Fruit fly (Drosophila melanogaster) whole organism, pupa: ENCODE results near the gene frtz.

Source experiments
- CG10348 ChIP-seq: fragments of 200-800 bp; sonication (Bioruptor generic); IDR thresholded peaks from 2 replicates; pipeline ENCODE4 v1.3.6; 2022; ENCODE audit warnings: missing biosample characterization, missing genetic modification characterization
- CG12605 ChIP-seq: fragments of 200-800 bp; sonication (Bioruptor generic); IDR thresholded peaks from 2 replicates; pipeline ENCODE4 v1.3.6; 2022; ENCODE audit warnings: missing biosample characterization, missing genetic modification characterization
- CG13204 ChIP-seq: fragments of 200-800 bp; sonication (Bioruptor generic); optimal IDR thresholded peaks from 2 replicates; lab custom pipeline; 2018; ENCODE audit warnings: missing biosample characterization, mild to moderate bottlenecking, missing genetic modification characterization, moderate library complexity
- CG14655 ChIP-seq: fragments of 200-800 bp; sonication (Bioruptor generic); optimal IDR thresholded peaks from 3 replicates; lab custom pipeline; 2017; ENCODE audit warnings: mild to moderate bottlenecking, missing biosample characterization, missing genetic modification reagents, missing genetic modification characterization
- CG15710 ChIP-seq: fragments of 200-800 bp; sonication (Bioruptor generic); optimal IDR thresholded peaks from 2 replicates; lab custom pipeline; 2018; ENCODE audit warnings: missing biosample characterization, mild to moderate bottlenecking, missing genetic modification characterization, moderate library complexity
- CG17806 ChIP-seq: fragments of 200-800 bp; sonication (Bioruptor generic); optimal IDR thresholded peaks from 2 replicates; lab custom pipeline; 2018; ENCODE audit warnings: missing biosample characterization, mild to moderate bottlenecking, missing genetic modification characterization, moderate library complexity
- CG32121 ChIP-seq: fragments of 200-800 bp; sonication (Bioruptor generic); IDR thresholded peaks from 2 replicates; pipeline ENCODE4 v1.3.6; 2022; ENCODE audit warnings: missing biosample characterization, missing genetic modification characterization
- CG34367 ChIP-seq: fragments of 200-800 bp; sonication (Bioruptor generic); optimal IDR thresholded peaks from 2 replicates; lab custom pipeline; 2018; ENCODE audit warnings: missing biosample characterization, mild to moderate bottlenecking, missing genetic modification characterization
- CG4496 ChIP-seq: fragments of 200-800 bp; sonication (Bioruptor generic); IDR thresholded peaks from 3 replicates; pipeline ENCODE4 v1.3.6; 2022; ENCODE audit warnings: missing biosample characterization, missing genetic modification characterization
- CG8159 ChIP-seq: fragments of 200-800 bp; sonication (Bioruptor generic); optimal IDR thresholded peaks from 3 replicates; lab custom pipeline; 2018; ENCODE audit warnings: missing biosample characterization, mild to moderate bottlenecking, missing genetic modification characterization, moderate library complexity
- CG8301 ChIP-seq: fragments of 200-800 bp; sonication (Bioruptor generic); optimal IDR thresholded peaks from 2 replicates; lab custom pipeline; 2018; ENCODE audit warnings: missing biosample characterization, mild to moderate bottlenecking, missing genetic modification characterization
- CG9948 ChIP-seq: fragments of 200-800 bp; sonication (Bioruptor generic); optimal IDR thresholded peaks from 2 replicates; lab custom pipeline; 2018; ENCODE audit warnings: missing biosample characterization, mild to moderate bottlenecking, missing genetic modification characterization, moderate library complexity
- D1 ChIP-seq: fragments of 200-800 bp; sonication (Bioruptor generic); optimal IDR thresholded peaks from 2 replicates; lab custom pipeline; 2018; ENCODE audit warnings: missing biosample characterization, mild to moderate bottlenecking, missing genetic modification characterization, moderate library complexity
- EcR ChIP-seq: fragments of 200-800 bp; sonication (Bioruptor generic); optimal IDR thresholded peaks from 3 replicates; lab custom pipeline; 2019; ENCODE audit warnings: missing biosample characterization, missing genetic modification characterization, mild to moderate bottlenecking, moderate library complexity, missing genetic modification reagents
- Ets98B ChIP-seq: fragments of 200-800 bp; sonication (Bioruptor generic); IDR thresholded peaks from 2 replicates; pipeline ENCODE4 v1.3.6; 2022; ENCODE audit warnings: missing biosample characterization, missing genetic modification characterization
- Pif1A ChIP-seq: fragments of 200-800 bp; sonication (Bioruptor generic); optimal IDR thresholded peaks from 3 replicates; lab custom pipeline; 2016; ENCODE audit warnings: missing biosample characterization, missing genetic modification characterization
- Pif1B ChIP-seq: fragments of 200-800 bp; sonication (Bioruptor generic); optimal IDR thresholded peaks from 3 replicates; lab custom pipeline; 2016; ENCODE audit warnings: missing biosample characterization, missing genetic modification characterization
- Snoo ChIP-seq: fragments of 200-800 bp; sonication (Bioruptor generic); optimal IDR thresholded peaks from 3 replicates; lab custom pipeline; 2017; ENCODE audit warnings: missing biosample characterization, mild to moderate bottlenecking, missing genetic modification characterization, inconsistent platforms
- fd96Ca ChIP-seq: fragments of 200-800 bp; sonication (Bioruptor generic); IDR thresholded peaks from 3 replicates; pipeline ENCODE4 v1.3.6; 2022; ENCODE audit warnings: missing biosample characterization, missing genetic modification characterization
- gl ChIP-seq: fragments of 200-800 bp; sonication (Bioruptor generic); optimal IDR thresholded peaks from 2 replicates; lab custom pipeline; 2018; ENCODE audit warnings: missing biosample characterization, mild to moderate bottlenecking, missing genetic modification characterization
- rn ChIP-seq: fragments of 200-800 bp; sonication (Bioruptor generic); IDR thresholded peaks from 2 replicates; pipeline ENCODE4 v1.3.6; 2022; ENCODE audit warnings: missing biosample characterization, missing genetic modification characterization

The frtz gene

dm6 chr2L:1715699-1716333 lies at the start of gene frtz:
Gene frtz, minus strand, starts transcription at chr2L:1715851.
- TF ChIP-seq CG8301 (no peak), CG15710 (tag; lab: Kevin White, UChicago) (no peak), CG32121 (GFP tag; lab: Robert Waterston, UW) (no peak), CG34367 (tag; lab: Kevin White, UChicago) (no peak), CG4496 (GFP tag; lab: Robert Waterston, UW) (no peak), CG8159 (no peak), rn (no peak), gl (tag; lab: Kevin White, UChicago) (no peak), CG10348 (no peak), fd96Ca (no peak), Pif1A (GFP tag; lab: Kevin White, UChicago) (no peak), EcR (no peak), D1 (no peak), CG13204 (no peak), CG12605 (GFP tag; lab: Robert Waterston, UW) (no peak), Pif1B (GFP tag; lab: Kevin White, UChicago) (no peak), CG14655 (GFP tag; lab: Kevin White, UChicago) (no peak)

- no peak for TF ChIP-seq CG13204
- TF ChIP-seq CG8301, result no peak
- no peak for TF ChIP-seq CG9948 (tag; lab: Kevin White, UChicago)
- no peak for TF ChIP-seq CG14655 (GFP tag; lab: Kevin White, UChicago)
- no peak for TF ChIP-seq CG34367 (tag; lab: Kevin White, UChicago)
- no peak for TF ChIP-seq CG10348
- TF ChIP-seq Pif1A (GFP tag; lab: Kevin White, UChicago), result no peak
- no peak for TF ChIP-seq CG15710 (tag; lab: Kevin White, UChicago)
- TF ChIP-seq Ets98B (GFP tag; lab: Robert Waterston, UW), result no peak
Measured at dm6 chr2L:1758853-1759252, 43.2 kb upstream of the frtz start, which contains the start of gene CG17650. Gene CG17650, minus strand, starts transcription at chr2L:1759093.

dm6 chr2L:1756351-1756750 lies 40.7 kb upstream of the frtz start, which contains the start of gene Gr22f:
Gene Gr22f, minus strand, starts transcription at chr2L:1756451.
- no peak for TF ChIP-seq fd96Ca
- TF ChIP-seq CG15710 (tag; lab: Kevin White, UChicago), result no peak
- no peak for TF ChIP-seq D1
- TF ChIP-seq EcR, result no peak
- TF ChIP-seq Pif1A (GFP tag; lab: Kevin White, UChicago), result no peak
- TF ChIP-seq Snoo (tag; lab: Kevin White, UChicago), result no peak
- no peak for TF ChIP-seq CG8159
- no peak for TF ChIP-seq CG13204
- TF ChIP-seq CG34367 (tag; lab: Kevin White, UChicago), result no peak
- TF ChIP-seq CG17806 (tag; lab: Kevin White, UChicago), result no peak
- TF ChIP-seq gl (tag; lab: Kevin White, UChicago), result no peak
- no peak for TF ChIP-seq Pif1B (GFP tag; lab: Kevin White, UChicago)
- no peak for TF ChIP-seq rn
- TF ChIP-seq CG9948 (tag; lab: Kevin White, UChicago), result no peak
- no peak for TF ChIP-seq CG14655 (GFP tag; lab: Kevin White, UChicago)
- no peak for TF ChIP-seq CG32121 (GFP tag; lab: Robert Waterston, UW)
- TF ChIP-seq CG12605 (GFP tag; lab: Robert Waterston, UW), result no peak
- no peak for TF ChIP-seq CG8301
- TF ChIP-seq, all 21 proteins: peak for 0

dm6 chr2L:1751953-1752352 lies 36.3 kb upstream of the frtz start, which contains the start of the genes CG17712 and CG17648:
Gene CG17712, minus strand, starts transcription at chr2L:1752122.
Gene CG17648, plus strand, starts transcription at chr2L:1752308.
- TF ChIP-seq CG4496 (GFP tag; lab: Robert Waterston, UW), result no peak
- no peak for TF ChIP-seq CG10348
- no peak for TF ChIP-seq Snoo (tag; lab: Kevin White, UChicago)

dm6 chr2L:1748410-1748809 lies 32.8 kb upstream of the frtz start:
- TF ChIP-seq EcR, result peak; percentile 95
- TF ChIP-seq CG15710 (tag; lab: Kevin White, UChicago), result no peak
- TF ChIP-seq, all 21 proteins: peak for 1

dm6 chr2L:1743800-1744199 lies 28.1 kb upstream of the frtz start:
- TF ChIP-seq CG8159 (no peak), Snoo (tag; lab: Kevin White, UChicago) (no peak), CG14655 (GFP tag; lab: Kevin White, UChicago) (no peak), CG17806 (tag; lab: Kevin White, UChicago) (no peak), CG34367 (tag; lab: Kevin White, UChicago) (no peak), Pif1A (GFP tag; lab: Kevin White, UChicago) (no peak), CG9948 (tag; lab: Kevin White, UChicago) (no peak), D1 (no peak), CG4496 (GFP tag; lab: Robert Waterston, UW) (no peak), CG10348 (no peak), Ets98B (GFP tag; lab: Robert Waterston, UW) (no peak)

- TF ChIP-seq gl (tag; lab: Kevin White, UChicago) (no peak), CG9948 (tag; lab: Kevin White, UChicago) (no peak), EcR (no peak), CG14655 (GFP tag; lab: Kevin White, UChicago) (no peak), rn (no peak), Pif1B (GFP tag; lab: Kevin White, UChicago) (no peak), CG13204 (no peak), CG8159 (no peak), fd96Ca (no peak)
- TF ChIP-seq, all 21 proteins: peak for 0
Measured at dm6 chr2L:1740095-1740494, 24.4 kb upstream of the frtz start.
